Worm (Caenorhabditis elegans): ENCODE data around the gene sid-3.

Gene sid-3

DNA sequence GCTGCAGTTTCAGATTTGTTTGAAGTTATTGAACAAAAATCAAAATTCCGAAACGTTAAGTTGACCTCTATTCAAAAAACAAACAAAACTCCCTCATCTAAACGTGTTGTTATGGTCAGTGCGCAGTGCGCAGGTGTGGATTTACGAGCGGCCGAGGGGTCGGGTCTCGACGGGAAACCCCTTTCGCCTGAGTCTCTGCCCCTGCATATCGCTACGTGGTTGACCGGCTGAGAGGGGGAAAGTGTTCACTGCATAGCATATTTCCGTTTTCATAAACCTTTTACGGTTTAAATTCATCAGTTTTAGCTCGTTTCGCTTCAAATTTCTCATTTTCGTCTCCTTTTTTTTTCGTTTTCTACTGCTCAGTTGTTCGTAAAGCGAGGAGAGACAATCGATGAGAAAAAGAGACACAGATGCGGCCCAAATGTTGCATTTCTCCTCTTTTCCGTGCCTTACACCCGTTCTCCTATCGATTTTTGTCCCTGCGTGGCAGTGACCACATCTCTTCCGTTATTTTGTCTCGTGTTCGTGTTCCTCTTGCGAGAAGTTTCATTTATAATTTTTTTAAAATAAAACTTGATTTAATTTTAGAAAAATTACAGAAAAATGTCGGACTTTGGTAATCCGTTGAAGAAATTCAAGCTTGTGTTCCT is 35.8 kb downstream of the sid-3 start, which contains the start of gene rab-6.2 (continued):
- TF ChIP-seq ctbp-1 (GFP tag; IDR thresholded peaks at IDR 0.05): no peak
- no peak for TF ChIP-seq zip-11 (GFP tag; IDR thresholded peaks at IDR 0.05)
- no peak for TF ChIP-seq fos-1 (tag; optimal IDR thresholded peaks at IDR 0.05)
- TF ChIP-seq zag-1 (tag; optimal IDR thresholded peaks at IDR 0.05): no peak
- TF ChIP-seq ces-1 (GFP tag; optimal IDR thresholded peaks at IDR 0.05): no peak
- TF ChIP-seq saeg-2 (GFP tag; IDR thresholded peaks at IDR 0.05): no peak
- no peak for TF ChIP-seq madf-9 (GFP tag; conservative IDR thresholded peaks at IDR 0.05)
- no peak for TF ChIP-seq madf-5 (GFP tag; IDR thresholded peaks at IDR 0.05)
- TF ChIP-seq zfp-2 (tag; optimal IDR thresholded peaks at IDR 0.05): no peak

DNA sequence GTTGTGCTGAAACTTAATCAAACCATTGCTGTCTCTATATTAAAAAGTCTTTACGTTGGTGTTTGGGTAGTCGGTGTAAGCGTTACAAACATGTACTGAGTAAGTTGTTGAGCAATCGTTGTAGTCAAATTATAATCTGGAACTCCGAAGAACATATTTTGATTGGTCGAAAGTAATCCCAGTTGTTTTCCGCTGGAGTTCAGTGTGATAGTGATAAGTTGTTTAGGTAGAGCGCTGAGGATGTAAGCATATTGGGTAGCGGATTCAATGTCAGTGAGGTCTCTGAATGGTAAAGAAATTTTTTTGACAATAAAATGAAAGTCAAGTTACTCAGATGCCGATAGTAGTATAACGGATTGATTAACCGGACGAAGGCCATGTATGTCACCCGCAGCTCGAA is 41.2 kb downstream of the sid-3 start:
- TF ChIP-seq ceh-32 (tag; optimal IDR thresholded peaks at IDR 0.05; ENCODE audit: poor library complexity): no peak
- no peak for TF ChIP-seq nhr-237 (tag; optimal IDR thresholded peaks at IDR 0.05)
- TF ChIP-seq lin-38 (GFP tag; IDR thresholded peaks at IDR 0.05): no peak
- no peak for TF ChIP-seq nhr-11 (tag; optimal IDR thresholded peaks at IDR 0.05)
- TF ChIP-seq unc-62 (GFP tag; optimal IDR thresholded peaks at IDR 0.05 in 1 of 2): peak in 1 of 2 experiments; percentile 97
- no peak for TF ChIP-seq unc-62 (tag; optimal IDR thresholded peaks at IDR 0.05)
- no peak for TF ChIP-seq dve-1 (tag; optimal IDR thresholded peaks at IDR 0.05; ENCODE audit: insufficient read depth)
- TF ChIP-seq ama-1 (optimal IDR thresholded peaks at IDR 0.05): no peak
- peak; percentile 6 for TF ChIP-seq aha-1 (tag)
- TF ChIP-seq daf-19 (GFP tag; conservative IDR thresholded peaks at IDR 0.05): no peak
- TF ChIP-seq madf-5 (GFP tag; IDR thresholded peaks at IDR 0.05): no peak
- TF ChIP-seq dmd-6 (GFP tag; IDR thresholded peaks at IDR 0.05): no peak

DNA sequence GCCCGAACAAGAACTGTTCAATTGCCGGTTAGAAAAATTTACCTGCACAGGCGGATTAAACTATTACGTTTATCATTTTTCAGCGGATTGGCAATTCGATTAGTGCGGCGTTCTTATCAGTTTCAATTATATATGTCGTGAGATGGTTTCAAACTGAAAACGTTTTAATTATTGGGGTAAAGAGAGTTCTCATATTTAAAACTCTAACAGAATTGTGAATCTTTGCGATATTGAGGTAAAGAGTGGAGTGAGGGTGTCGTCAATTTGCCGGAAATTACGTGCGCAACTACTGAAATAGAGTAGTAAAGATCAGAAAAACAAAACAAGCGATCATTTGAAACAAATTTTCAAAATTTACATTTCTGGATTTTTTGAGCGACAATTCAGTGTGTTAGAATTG is 43.9 kb downstream of the sid-3 start, which contains the start of gene T25G12.6:
Gene T25G12.6, minus strand, starts transcription at position 101 of the 400 bp plus-strand sequence.
- peak; percentile 0 for TF ChIP-seq aha-1 (tag)
- TF ChIP-seq nhr-237 (tag; optimal IDR thresholded peaks at IDR 0.05): no peak

DNA sequence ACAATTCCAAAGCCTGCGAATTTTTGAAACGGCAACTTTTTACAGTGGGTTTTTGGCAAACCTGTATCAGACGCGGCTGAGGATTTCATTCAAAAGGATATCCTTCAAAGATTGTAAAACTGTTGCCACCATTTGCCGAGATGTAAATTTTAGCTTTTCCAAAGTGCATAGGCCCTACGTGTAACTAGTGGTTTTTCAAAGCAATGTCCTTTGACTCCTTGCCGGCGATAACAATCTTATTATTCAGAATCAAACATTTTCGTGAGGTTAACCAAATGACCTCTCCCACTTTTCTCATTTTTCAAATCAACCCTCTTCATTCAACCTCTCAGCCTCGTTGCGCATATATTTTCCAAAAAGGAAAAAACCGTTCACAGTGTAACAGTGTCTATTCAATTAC is 45.2 kb downstream of the sid-3 start, which contains the start of gene T25G12.3:
Gene T25G12.3, plus strand, starts transcription at position 301 of the 400 bp plus-strand sequence.
- no peak for TF ChIP-seq jun-1 (tag; optimal IDR thresholded peaks at IDR 0.05)
- no peak for TF ChIP-seq ZK337.2 (GFP tag; IDR thresholded peaks at IDR 0.05)
- TF ChIP-seq mep-1 (tag; optimal IDR thresholded peaks at IDR 0.05): no peak

DNA sequence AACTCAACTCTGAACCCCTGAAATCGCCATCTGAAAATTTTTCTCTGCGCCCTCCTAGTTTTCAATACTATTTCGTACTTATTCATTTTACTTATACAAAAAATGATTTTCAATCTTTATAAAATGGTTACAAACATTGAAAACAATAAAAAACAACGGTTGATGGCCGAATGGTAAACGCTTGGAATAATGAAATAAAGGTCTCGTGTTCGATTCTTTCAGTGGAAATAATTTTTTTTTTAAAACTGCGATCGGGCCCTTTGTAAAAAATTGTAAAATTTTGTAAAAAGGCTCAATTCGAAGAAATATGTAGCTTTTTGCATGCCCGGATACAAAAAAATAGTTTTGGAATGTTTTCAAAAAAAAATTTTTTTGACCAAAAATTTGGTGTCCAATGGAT is 47.1 kb downstream of the sid-3 start:
- peak; percentile 27; the same call in 1 of the 2 replicates for TF ChIP-seq lin-38 (GFP tag; IDR thresholded peaks at IDR 0.05)

DNA sequence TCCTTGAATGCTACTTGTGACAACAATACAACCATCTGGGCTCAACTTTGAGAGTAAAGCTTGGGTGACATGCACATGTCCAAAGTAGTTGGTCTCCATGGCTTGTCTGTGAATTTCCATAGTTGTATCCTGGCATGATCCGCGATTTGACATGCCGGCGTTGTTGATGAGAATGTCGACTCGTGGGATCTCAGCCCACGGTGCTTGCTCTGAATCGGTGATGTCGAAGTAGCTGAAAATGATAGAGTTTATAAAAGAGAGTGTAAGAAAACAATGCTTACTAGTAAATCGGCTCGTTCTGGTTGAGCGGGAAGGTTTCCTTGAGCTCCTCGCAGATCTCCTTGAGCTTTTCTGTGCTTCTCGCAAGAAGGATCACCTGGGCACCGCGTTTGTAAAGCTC is 48.8 kb downstream of the sid-3 start:
- TF ChIP-seq sdz-12 (GFP tag; optimal IDR thresholded peaks at IDR 0.05) (no peak), nhr-6 (tag; optimal IDR thresholded peaks at IDR 0.05) (no peak), daf-16 (GFP tag; optimal IDR thresholded peaks at IDR 0.05) (no peak), daf-16 (tag; optimal IDR thresholded peaks at IDR 0.05) (no peak), aha-1 (tag) (peak; percentile 99), ztf-7 (tag; optimal IDR thresholded peaks at IDR 0.05) (no peak)

DNA sequence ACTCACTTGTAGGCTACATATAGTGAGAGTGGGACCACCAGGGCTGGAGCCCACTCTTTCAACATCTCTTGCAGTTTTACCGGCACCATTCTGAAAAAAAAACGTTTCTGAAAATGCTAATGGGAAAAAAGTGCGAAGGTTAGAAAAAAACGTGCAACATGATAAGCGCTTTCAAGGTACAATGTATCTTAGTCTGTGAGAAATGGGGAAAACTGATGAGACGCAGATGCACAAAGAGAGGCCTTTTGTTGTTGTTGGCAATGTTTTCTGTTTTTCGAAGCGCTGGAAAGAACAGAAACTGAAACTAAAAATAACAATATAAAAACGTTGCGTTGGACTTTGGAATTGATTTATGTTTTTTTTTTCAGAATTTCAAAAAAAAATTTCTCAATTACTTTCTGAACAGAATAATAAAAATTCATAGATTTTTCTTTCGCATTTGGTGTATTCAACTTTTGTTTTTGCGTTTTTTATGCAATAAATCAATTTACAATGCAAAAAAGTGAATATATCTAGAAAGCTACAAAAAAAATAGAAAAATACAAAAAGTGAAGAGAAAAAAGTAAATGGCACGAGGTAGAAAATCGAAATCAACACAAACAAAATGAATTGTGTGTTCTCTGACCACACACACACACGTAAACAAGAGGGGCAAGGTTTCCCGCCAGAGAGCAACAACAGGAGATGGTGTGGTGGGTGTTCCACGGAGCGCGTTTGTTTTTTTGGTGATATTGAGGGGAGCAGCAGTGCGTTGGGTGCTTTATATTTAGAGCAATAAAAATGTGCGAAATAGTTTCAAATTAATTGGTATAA is 49.8 kb downstream of the sid-3 start, which contains the start of gene dhs-30:
Gene dhs-30, minus strand, starts transcription at position 90 of the 813 bp plus-strand sequence.
- TF ChIP-seq fkh-10 (GFP tag; optimal IDR thresholded peaks at IDR 0.05) (peak; percentile 4), dmd-6 (GFP tag; IDR thresholded peaks at IDR 0.05) (peak; percentile 44), lsy-2 (tag; optimal IDR thresholded peaks at IDR 0.05) (no peak), nhr-76 (tag; optimal IDR thresholded peaks at IDR 0.05) (no peak), zfp-2 (tag; optimal IDR thresholded peaks at IDR 0.05) (no peak), mdl-1 (tag; optimal IDR thresholded peaks at IDR 0.05) (peak in 1 of 2 experiments; percentile 57), gei-8 (GFP tag; optimal IDR thresholded peaks at IDR 0.05) (no peak), pqm-1 (tag; optimal IDR thresholded peaks at IDR 0.05) (no peak), pha-4 (GFP tag; IDR thresholded peaks at IDR 0.05) (no peak), pha-4 (tag; optimal IDR thresholded peaks at IDR 0.05) (no peak), hlh-11 (tag; optimal IDR thresholded peaks at IDR 0.05) (peak; percentile 8), D1046.2 (GFP tag; IDR thresholded peaks at IDR 0.05) (no peak), daf-16 (GFP tag; optimal IDR thresholded peaks at IDR 0.05) (peak in 1 of 2 experiments; percentile 80), daf-16 (tag; optimal IDR thresholded peaks at IDR 0.05) (peak; percentile 98), snpc-1.2 (GFP tag; IDR thresholded peaks at IDR 0.05) (no peak), mep-1 (tag; optimal IDR thresholded peaks at IDR 0.05) (no peak), aha-1 (tag) (peak; percentile 54)
